Fruit fly (Drosophila melanogaster) S2 (cell line): ENCODE measurements around the gene emc.

ENCODE experiments used
- CG8478 ChIP-seq: fragments of >200 bp; optimal IDR thresholded peaks from 2 replicates; lab custom pipeline; 2018
- CTCF ChIP-seq, 2 experiments: fragments of >200 bp; optimal IDR thresholded peaks; 2 replicates each; lab custom pipeline; 2018

Gene emc

dm6 chr3L:749199-749538 lies at the start of gene emc:
Gene emc, plus strand, starts transcription at chr3L:749400.
- TF ChIP-seq CTCF (optimal IDR thresholded peaks at IDR 0.05; lab: Kevin White, UChicago), result no peak
- TF ChIP-seq CG8478 (lab: Kevin White, UChicago), result no peak

dm6 chr3L:700160-700917 lies 48.9 kb upstream of the emc start:
- TF ChIP-seq CG8478 (lab: Kevin White, UChicago), result no peak
- TF ChIP-seq CTCF (optimal IDR thresholded peaks at IDR 0.05; lab: Kevin White, UChicago), result no peak

DNA sequence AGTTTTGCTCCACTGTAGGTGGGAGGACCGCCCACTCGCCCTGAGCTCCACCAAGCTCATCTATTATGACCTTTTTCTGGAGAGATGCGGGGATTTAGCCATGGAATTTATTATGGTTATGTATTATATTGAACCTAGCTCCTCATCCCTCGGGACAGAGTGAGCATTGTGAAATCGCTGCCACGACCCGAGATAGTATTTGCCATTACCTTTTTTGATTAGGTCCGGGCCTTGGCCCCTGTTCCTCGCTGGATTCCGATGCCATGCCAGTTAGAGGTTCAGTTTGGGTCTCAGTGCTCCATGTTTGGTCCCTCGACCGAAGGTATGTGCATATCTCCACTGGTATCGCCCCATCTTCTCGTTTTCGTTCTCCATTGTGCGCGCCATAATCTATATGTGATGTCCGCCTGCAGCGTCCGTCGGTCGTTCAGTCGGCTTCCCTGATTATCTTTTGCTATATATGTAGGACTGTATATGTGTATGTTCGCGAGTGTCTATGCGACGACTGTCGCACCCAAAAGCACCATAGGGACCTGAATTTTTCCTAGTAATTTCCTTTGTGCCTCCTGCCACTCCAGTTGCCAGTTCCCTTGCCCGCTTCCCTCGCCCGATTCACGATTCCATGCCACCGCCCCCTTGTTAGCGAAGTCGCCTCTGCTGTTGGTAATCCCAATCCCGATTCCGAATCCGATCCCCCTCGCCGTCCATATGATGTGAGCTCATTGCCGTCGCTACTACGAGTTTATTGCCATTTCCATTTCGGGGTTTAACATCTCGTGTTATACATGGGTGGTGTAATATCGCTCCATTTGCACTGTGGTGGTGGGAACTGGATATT lies 47.2 kb upstream of the emc start:
- TF ChIP-seq CG8478 (lab: Kevin White, UChicago), result no peak
- no peak for TF ChIP-seq CTCF (optimal IDR thresholded peaks at IDR 0.05; lab: Kevin White, UChicago)

DNA sequence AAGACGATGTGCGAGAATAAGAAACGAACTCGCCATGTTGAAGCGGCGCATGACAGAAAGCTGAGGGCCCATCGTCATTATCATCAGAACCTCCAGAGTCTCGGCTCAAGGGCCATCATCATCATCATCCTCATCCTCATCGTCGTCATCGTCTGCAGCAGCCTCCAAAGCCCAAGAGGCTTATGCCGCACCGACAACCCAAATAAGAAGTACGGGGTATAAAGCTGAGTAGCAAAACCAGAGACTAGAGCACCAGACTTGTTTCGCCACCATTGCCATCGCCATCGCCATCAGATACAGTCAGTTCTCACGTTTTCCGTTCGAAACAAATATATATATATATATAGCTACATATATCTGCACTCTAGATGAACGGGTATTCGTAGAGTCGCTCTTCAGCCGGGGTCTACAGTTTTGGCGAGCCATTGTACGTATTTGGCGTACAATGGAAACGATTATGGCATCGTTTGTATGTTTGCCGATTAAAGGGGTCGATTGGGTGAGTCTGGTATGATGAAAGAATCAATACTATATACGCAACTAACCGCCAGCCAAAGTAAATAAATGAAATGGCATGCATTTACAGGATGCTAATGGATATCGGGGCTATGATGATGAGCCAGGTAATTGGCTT lies 45.9 kb upstream of the emc start:
- TF ChIP-seq CTCF (optimal IDR thresholded peaks at IDR 0.05; lab: Kevin White, UChicago) (no peak), CG8478 (lab: Kevin White, UChicago) (no peak)

DNA sequence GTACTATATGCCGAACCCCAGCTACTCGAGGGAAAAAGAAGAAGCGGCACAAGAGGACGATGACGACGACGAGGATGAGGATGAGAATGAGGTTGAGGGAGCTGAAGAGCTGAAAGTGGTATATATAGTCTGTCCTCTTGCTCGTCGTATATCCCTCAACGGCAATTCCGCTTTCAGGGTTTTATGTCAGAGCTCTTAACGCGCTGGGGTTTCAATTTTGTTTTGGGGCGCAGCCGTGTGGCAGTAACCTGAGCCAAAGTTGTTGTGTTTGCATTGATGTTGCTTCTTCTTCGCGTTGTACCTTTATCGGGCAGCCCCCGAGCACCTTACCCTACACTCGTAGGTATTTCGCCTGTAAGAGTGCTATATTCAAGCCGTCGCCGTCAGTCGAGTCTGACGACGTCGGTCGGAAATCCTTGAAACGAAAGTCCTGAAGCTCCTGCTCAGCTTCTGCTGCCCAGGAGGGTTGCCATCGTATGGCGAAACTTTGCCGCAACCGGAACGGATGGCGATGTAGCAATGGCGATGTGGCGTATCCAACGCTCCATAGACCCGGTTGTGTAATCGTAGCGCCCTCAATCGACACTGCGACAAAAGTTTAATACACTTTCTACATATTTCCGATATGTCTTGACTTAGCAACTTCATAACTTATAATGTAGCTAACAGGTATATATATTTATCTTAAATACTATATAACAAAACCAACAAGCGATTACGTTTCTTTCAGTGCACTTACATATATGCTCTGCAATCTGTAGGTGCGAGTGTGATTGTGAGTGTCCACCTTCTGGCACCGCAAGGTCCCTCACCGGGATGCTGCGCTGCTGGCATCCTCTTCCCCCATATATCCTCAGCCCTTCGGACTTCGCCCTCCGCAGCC lies 44.3 kb upstream of the emc start:
- TF ChIP-seq CG8478 (lab: Kevin White, UChicago), result no peak
- TF ChIP-seq CTCF (optimal IDR thresholded peaks at IDR 0.05; lab: Kevin White, UChicago), result no peak

DNA sequence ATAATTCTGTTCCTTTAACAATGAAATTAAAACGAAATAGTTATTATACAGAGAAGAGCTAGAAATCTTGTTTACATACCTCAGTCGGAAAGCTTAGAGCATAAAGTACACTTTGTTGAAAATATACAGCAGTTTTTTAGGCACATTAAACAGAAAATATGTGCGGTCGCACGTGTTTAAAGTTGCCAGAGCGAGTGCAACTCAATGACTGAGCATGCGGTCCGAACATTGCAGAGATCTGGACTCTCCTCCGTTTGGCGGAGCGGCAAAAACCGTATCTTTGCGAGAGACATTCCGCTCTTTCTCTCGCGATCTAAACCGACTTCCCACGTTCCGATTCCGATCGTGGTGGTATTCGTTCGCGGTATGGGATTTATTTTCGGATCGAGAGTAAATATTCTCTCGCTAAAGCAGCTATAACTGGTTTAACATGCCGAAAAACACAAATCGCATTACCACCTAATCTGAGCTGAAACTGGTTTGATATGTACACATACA lies 41.2 kb upstream of the emc start, which contains the start of gene CG13895:
TSS of gene CG13895 (minus strand) at position 214 of the 498 bp plus-strand sequence.
- TF ChIP-seq CG8478 (lab: Kevin White, UChicago) (no peak), CTCF (optimal IDR thresholded peaks at IDR 0.05; lab: Kevin White, UChicago) (no peak)

dm6 chr3L:709882-710281 lies 39.3 kb upstream of the emc start:
- TF ChIP-seq CG8478 (lab: Kevin White, UChicago) (no peak), CTCF (optimal IDR thresholded peaks at IDR 0.05; lab: Kevin White, UChicago) (peak in 1 of 2 experiments; percentile 5)

- TF ChIP-seq CG8478 (lab: Kevin White, UChicago) (no peak), CTCF (optimal IDR thresholded peaks at IDR 0.05; lab: Kevin White, UChicago) (peak; percentile 36 to 57)
Observed at dm6 chr3L:710345-710822, 38.8 kb upstream of the emc start, which contains the start of gene CkIIalpha-i3. Gene CkIIalpha-i3, minus strand, starts transcription at chr3L:710607.

dm6 chr3L:711839-712553 lies 37.2 kb upstream of the emc start, which contains the start of gene CG13896:
Gene CG13896, minus strand, starts transcription at chr3L:711850.
- peak; percentile 71 for TF ChIP-seq CG8478 (lab: Kevin White, UChicago)
- peak; percentile 95 to 99 for TF ChIP-seq CTCF (optimal IDR thresholded peaks at IDR 0.05; lab: Kevin White, UChicago)

DNA sequence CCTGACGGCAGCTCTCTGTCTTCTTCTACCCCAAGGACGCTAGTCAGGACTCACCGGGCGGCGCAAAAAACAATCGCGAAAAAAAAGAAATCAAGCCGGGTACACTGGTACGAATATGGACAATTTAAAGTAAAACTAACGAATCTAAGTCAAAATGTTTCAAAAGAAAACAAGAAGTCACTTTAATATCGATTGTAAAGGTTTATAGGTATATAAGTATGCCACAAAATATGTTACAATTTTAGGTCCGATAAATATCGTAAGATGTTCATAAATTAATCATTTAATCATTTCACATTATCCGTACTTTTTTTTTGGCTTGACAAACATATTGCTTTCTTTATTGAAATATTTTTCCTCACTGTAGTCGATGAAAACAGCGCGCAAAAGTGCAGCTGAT lies 33.1 kb upstream of the emc start:
- TF ChIP-seq CG8478 (lab: Kevin White, UChicago), result no peak
- no peak for TF ChIP-seq CTCF (optimal IDR thresholded peaks at IDR 0.05; lab: Kevin White, UChicago)

DNA sequence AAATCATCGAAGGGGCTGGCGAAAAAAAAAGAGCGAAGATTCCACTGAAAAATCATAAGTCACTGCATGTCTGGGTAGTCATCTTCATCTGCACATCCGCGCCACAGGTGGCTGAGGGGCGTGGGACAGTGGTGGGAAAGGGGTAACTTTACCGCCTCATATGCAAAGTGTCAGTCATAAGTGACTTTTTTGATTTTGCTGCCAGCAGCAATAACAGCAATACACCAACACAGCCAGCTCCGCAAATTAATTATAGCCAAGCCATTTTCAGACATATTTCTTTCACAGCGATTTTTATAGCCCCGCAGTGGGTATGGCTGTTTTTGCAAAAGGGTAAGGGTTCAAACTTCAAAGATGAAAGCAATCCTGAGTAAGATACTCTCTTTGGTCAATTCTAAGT lies 30.8 kb upstream of the emc start:
- TF ChIP-seq CTCF (optimal IDR thresholded peaks at IDR 0.05; lab: Kevin White, UChicago) (no peak), CG8478 (lab: Kevin White, UChicago) (no peak)

dm6 chr3L:721026-721425 lies 28.2 kb upstream of the emc start:
- TF ChIP-seq CG8478 (lab: Kevin White, UChicago) (no peak), CTCF (optimal IDR thresholded peaks at IDR 0.05; lab: Kevin White, UChicago) (no peak)

DNA sequence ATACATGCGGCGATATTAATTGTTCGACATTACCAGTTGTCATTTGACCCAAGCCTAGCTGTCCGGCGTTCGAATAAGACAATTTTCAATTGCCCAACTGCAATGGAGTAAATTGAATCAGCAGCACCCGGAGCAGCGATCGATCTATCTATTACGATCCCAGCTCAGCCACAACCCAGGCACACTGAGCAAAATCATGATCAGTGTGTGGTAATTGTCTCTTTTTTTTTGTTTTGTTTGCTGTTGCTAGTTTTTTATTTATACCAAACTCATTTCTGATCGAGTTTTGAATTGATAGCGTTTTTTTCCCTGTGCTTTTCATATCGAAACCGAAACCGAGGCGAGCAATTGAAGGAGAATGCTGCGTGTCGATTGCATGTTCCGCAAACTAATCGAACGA lies 27.3 kb upstream of the emc start:
- TF ChIP-seq CTCF (optimal IDR thresholded peaks at IDR 0.05; lab: Kevin White, UChicago) (no peak), CG8478 (lab: Kevin White, UChicago) (no peak)
